Worm (Caenorhabditis elegans) whole organism, early embryonic: ENCODE results near the gene F57B7.2.

Experiments
- B0310.2 ChIP-seq: sonication (generic microtip); optimal IDR thresholded peaks from 2 replicates; lab custom pipeline; 2016; ENCODE audit warnings: mild to moderate bottlenecking, missing genetic modification characterization, missing compliant biosample characterization
- F13C5.2 ChIP-seq: sonication (generic microtip); optimal IDR thresholded peaks from 2 replicates; lab custom pipeline; 2017; ENCODE audit warnings: mild to moderate bottlenecking, missing genetic modification characterization, inconsistent platforms, missing compliant biosample characterization
- aly-1 ChIP-seq: sonication (generic microtip); optimal IDR thresholded peaks from 2 replicates; lab custom pipeline; 2016; ENCODE audit warnings: missing genetic modification characterization, missing compliant biosample characterization
- ama-1 ChIP-seq: fragments of 150-350 bp; optimal IDR thresholded peaks from 2 replicates; lab custom pipeline; 2014
- ceh-13 ChIP-seq: fragments of 200-800 bp; sonication (Bioruptor generic); optimal IDR thresholded peaks from 2 replicates; lab custom pipeline; 2018; ENCODE audit warnings: mild to moderate bottlenecking, missing genetic modification characterization, missing compliant biosample characterization
- ceh-36 ChIP-seq: sonication (generic microtip); optimal IDR thresholded peaks from 2 replicates; lab custom pipeline; 2016; ENCODE audit warnings: missing genetic modification characterization, inconsistent platforms, missing compliant biosample characterization
- ets-7 ChIP-seq: sonication (generic microtip); optimal IDR thresholded peaks from 2 replicates; lab custom pipeline; 2016; ENCODE audit warnings: missing genotype, missing genetic modification characterization, missing compliant biosample characterization
- flt-1 ChIP-seq: fragments of 200-800 bp; sonication (Bioruptor generic); IDR thresholded peaks from 2 replicates; pipeline ENCODE4 v1.3.6; 2022; ENCODE audit warnings: missing genetic modification characterization, missing compliant biosample characterization
- hmbx-1 ChIP-seq: sonication (generic microtip); optimal IDR thresholded peaks from 2 replicates; lab custom pipeline; 2016; ENCODE audit warnings: mild to moderate bottlenecking, missing genetic modification characterization, missing compliant biosample characterization
- hmg-4 ChIP-seq: fragments of 200-800 bp; sonication (Bioruptor generic); optimal IDR thresholded peaks from 2 replicates; lab custom pipeline; 2018; ENCODE audit warnings: mild to moderate bottlenecking, missing genetic modification characterization, missing compliant biosample characterization
- hnd-1 ChIP-seq: sonication (generic microtip); optimal IDR thresholded peaks from 2 replicates; lab custom pipeline; 2016; ENCODE audit warnings: missing genetic modification characterization, missing compliant biosample characterization
- pes-1 ChIP-seq: fragments of 200-800 bp; sonication (Bioruptor generic); IDR thresholded peaks from 2 replicates; pipeline ENCODE4 v1.3.6; 2022; ENCODE audit warnings: missing genetic modification reagents, missing genetic modification characterization, missing compliant biosample characterization
- scrt-1 ChIP-seq: fragments of 200-800 bp; sonication (Bioruptor generic); IDR thresholded peaks from 2 replicates; pipeline ENCODE4 v1.3.6; 2022; ENCODE audit warnings: missing genetic modification characterization, missing compliant biosample characterization
- sea-1 ChIP-seq: fragments of 200-800 bp; sonication (Bioruptor generic); conservative IDR thresholded peaks from 2 replicates; pipeline ENCODE4 v1.3.6; 2022; ENCODE audit warnings: missing genetic modification characterization, missing compliant biosample characterization
- tbx-11 ChIP-seq: fragments of 200-800 bp; sonication (Bioruptor generic); IDR thresholded peaks from 2 replicates; pipeline ENCODE4 v1.3.6; 2022; ENCODE audit warnings: missing genetic modification characterization, missing compliant biosample characterization
- tbx-37 ChIP-seq: fragments of 200-800 bp; sonication (Bioruptor generic); conservative IDR thresholded peaks from 2 replicates; pipeline ENCODE4 v1.3.6; 2022; ENCODE audit warnings: missing genetic modification reagents, missing genetic modification characterization, missing compliant biosample characterization
- tra-4 ChIP-seq: sonication (generic microtip); optimal IDR thresholded peaks from 2 replicates; lab custom pipeline; 2017; ENCODE audit warnings: missing genetic modification characterization, missing compliant biosample characterization

The F57B7.2 gene

DNA sequence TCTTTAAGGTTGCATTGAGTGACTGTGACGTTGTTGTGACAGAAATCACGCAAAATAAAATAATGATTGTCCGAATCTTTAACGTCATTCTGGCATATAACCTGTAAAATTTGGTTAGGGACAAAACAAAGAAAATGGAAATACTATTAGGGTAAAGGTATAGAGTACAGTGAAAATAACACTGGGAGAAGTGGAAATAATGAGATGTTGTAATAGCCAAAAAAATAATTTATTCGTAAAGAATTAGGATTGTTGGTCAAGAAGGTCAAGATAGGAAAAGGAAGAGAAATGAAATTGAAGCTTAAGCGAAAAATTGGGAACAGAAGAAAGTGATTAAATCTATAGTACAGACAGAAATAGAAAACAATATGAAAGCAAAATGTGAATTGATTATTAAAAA, 28.3 kb downstream of the F57B7.2 start, which contains the start of gene deg-3:
TSS of gene deg-3 (minus strand) at position 101 of the 400 bp plus-strand sequence.
- TF ChIP-seq ets-7 (tag; lab: Kevin White, UChicago) = no peak
- no peak for TF ChIP-seq tbx-37
- TF ChIP-seq ceh-13 = no peak
- TF ChIP-seq hmbx-1 (tag; lab: Kevin White, UChicago) = no peak
- TF ChIP-seq B0310.2 (tag; lab: Kevin White, UChicago) = no peak
- no peak for TF ChIP-seq tbx-11 (GFP tag; lab: Robert Waterston, UW)
- no peak for TF ChIP-seq scrt-1 (GFP tag; lab: Robert Waterston, UW)
- no peak for TF ChIP-seq sea-1 (GFP tag; lab: Robert Waterston, UW)
- no peak for TF ChIP-seq ama-1 (lab: Kevin White, UChicago)

- TF ChIP-seq hmbx-1 (tag; lab: Kevin White, UChicago) = no peak
- TF ChIP-seq scrt-1 (GFP tag; lab: Robert Waterston, UW) = no peak
- no peak for TF ChIP-seq B0310.2 (tag; lab: Kevin White, UChicago)
- no peak for TF ChIP-seq ceh-13
- TF ChIP-seq hnd-1 (tag; lab: Kevin White, UChicago) = no peak
- TF ChIP-seq tra-4 (tag; lab: Kevin White, UChicago) = no peak
- TF ChIP-seq ceh-36 (tag; lab: Kevin White, UChicago) = no peak
- no peak for TF ChIP-seq hmg-4 (GFP tag; lab: Kevin White, UChicago)
- TF ChIP-seq F13C5.2 (tag; lab: Kevin White, UChicago) = no peak
- TF ChIP-seq tbx-11 (GFP tag; lab: Robert Waterston, UW) = no peak
- TF ChIP-seq pes-1 (GFP tag; lab: Robert Waterston, UW) = no peak
- TF ChIP-seq tbx-37 = no peak
- no peak for TF ChIP-seq sea-1 (GFP tag; lab: Robert Waterston, UW)
These were observed 31.3 kb downstream of the F57B7.2 start for ce11 chrV:11412125-11412524.

- no peak for TF ChIP-seq aly-1 (tag; lab: Kevin White, UChicago)
- TF ChIP-seq scrt-1 (GFP tag; lab: Robert Waterston, UW) = no peak
- no peak for TF ChIP-seq hmg-4 (GFP tag; lab: Kevin White, UChicago)
- TF ChIP-seq B0310.2 (tag; lab: Kevin White, UChicago) = no peak
- TF ChIP-seq tbx-11 (GFP tag; lab: Robert Waterston, UW) = no peak
- TF ChIP-seq flt-1 = no peak
- no peak for TF ChIP-seq ets-7 (tag; lab: Kevin White, UChicago)
- no peak for TF ChIP-seq ceh-13
- no peak for TF ChIP-seq tbx-37
- TF ChIP-seq hnd-1 (tag; lab: Kevin White, UChicago) = no peak
- no peak for TF ChIP-seq hmbx-1 (tag; lab: Kevin White, UChicago)
- TF ChIP-seq ceh-36 (tag; lab: Kevin White, UChicago) = no peak
These were observed 32.4 kb downstream of the F57B7.2 start, which contains the start of the genes K03B8.8 and grl-3 for ce11 chrV:11410902-11411561. K03B8.8 (minus strand) TSS chrV:11411002. grl-3 (plus strand) TSS chrV:11411511.

ce11 chrV:11407251-11407650, 36.2 kb downstream of the F57B7.2 start, which contains the start of gene K03B8.6:
K03B8.6 (plus strand) TSS chrV:11407584.
- no peak for TF ChIP-seq aly-1 (tag; lab: Kevin White, UChicago)
- TF ChIP-seq hnd-1 (tag; lab: Kevin White, UChicago) = no peak
- TF ChIP-seq tra-4 (tag; lab: Kevin White, UChicago) = no peak
- no peak for TF ChIP-seq F13C5.2 (tag; lab: Kevin White, UChicago)
- no peak for TF ChIP-seq tbx-37
- no peak for TF ChIP-seq tbx-11 (GFP tag; lab: Robert Waterston, UW)
- no peak for TF ChIP-seq scrt-1 (GFP tag; lab: Robert Waterston, UW)

DNA sequence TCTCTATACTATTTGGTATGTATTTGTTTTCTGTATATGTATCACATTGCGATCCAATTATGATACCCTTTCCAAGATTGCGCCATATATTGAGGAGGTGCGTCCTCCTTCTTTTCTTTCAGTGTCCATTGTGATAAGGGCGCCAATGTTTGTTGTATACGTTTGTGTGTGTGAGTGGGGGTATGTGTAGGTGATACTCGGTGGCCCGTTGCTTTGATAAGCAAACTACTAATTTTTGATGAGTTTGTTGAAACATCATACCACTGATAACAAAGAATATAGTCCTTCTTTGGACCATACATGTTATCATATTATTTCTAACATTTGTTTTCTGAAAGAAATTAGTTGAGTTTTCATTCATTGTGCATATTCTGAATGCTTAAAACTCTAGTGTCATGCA, 39.7 kb downstream of the F57B7.2 start:
- TF ChIP-seq F13C5.2 (tag; lab: Kevin White, UChicago) (no peak), sea-1 (GFP tag; lab: Robert Waterston, UW) (no peak), ama-1 (lab: Kevin White, UChicago) (no peak), ets-7 (tag; lab: Kevin White, UChicago) (no peak), ceh-13 (no peak), scrt-1 (GFP tag; lab: Robert Waterston, UW) (no peak), flt-1 (no peak), tra-4 (tag; lab: Kevin White, UChicago) (no peak), hnd-1 (tag; lab: Kevin White, UChicago) (no peak), aly-1 (tag; lab: Kevin White, UChicago) (no peak), B0310.2 (tag; lab: Kevin White, UChicago) (no peak), ceh-36 (tag; lab: Kevin White, UChicago) (no peak), tbx-37 (no peak), pes-1 (GFP tag; lab: Robert Waterston, UW) (no peak), tbx-11 (GFP tag; lab: Robert Waterston, UW) (no peak), hmbx-1 (tag; lab: Kevin White, UChicago) (no peak), hmg-4 (GFP tag; lab: Kevin White, UChicago) (no peak)

ce11 chrV:11403059-11403458, 40.3 kb downstream of the F57B7.2 start:
- TF ChIP-seq scrt-1 (GFP tag; lab: Robert Waterston, UW) = no peak

- TF ChIP-seq tbx-11 (GFP tag; lab: Robert Waterston, UW) = no peak
- no peak for TF ChIP-seq tra-4 (tag; lab: Kevin White, UChicago)
- no peak for TF ChIP-seq ceh-13
- no peak for TF ChIP-seq B0310.2 (tag; lab: Kevin White, UChicago)
- TF ChIP-seq sea-1 (GFP tag; lab: Robert Waterston, UW) = no peak
- TF ChIP-seq pes-1 (GFP tag; lab: Robert Waterston, UW) = no peak
- TF ChIP-seq tbx-37 = no peak
- no peak for TF ChIP-seq ama-1 (lab: Kevin White, UChicago)
- no peak for TF ChIP-seq flt-1
- TF ChIP-seq F13C5.2 (tag; lab: Kevin White, UChicago) = no peak
- no peak for TF ChIP-seq scrt-1 (GFP tag; lab: Robert Waterston, UW)
These were observed 40.8 kb downstream of the F57B7.2 start, which contains the start of gene nas-19 for ce11 chrV:11402610-11403009. nas-19 (minus strand) TSS chrV:11402710.
